Worm (Caenorhabditis elegans) whole organism, midembryonic: ENCODE results near the gene B0563.10.

ENCODE experiments used
- T22C8.4 ChIP-seq: fragments of 200-800 bp; sonication (Bioruptor generic); IDR thresholded peaks from 2 replicates; pipeline ENCODE4 v1.3.6; 2022; ENCODE audit warnings: missing genetic modification characterization, missing compliant biosample characterization
- flt-1 ChIP-seq: fragments of 200-800 bp; sonication (Bioruptor generic); IDR thresholded peaks from 2 replicates; pipeline ENCODE4 v1.3.6; 2022; ENCODE audit warnings: missing genetic modification characterization, missing compliant biosample characterization
- klf-2 ChIP-seq: fragments of 200-800 bp; sonication (Bioruptor generic); conservative IDR thresholded peaks from 2 replicates; pipeline ENCODE4 v1.3.6; 2022; ENCODE audit warnings: missing genetic modification reagents, missing genetic modification characterization, missing compliant biosample characterization
- med-1 ChIP-seq: sonication (generic microtip); optimal IDR thresholded peaks from 2 replicates; lab custom pipeline; 2017; ENCODE audit warnings: missing genetic modification characterization, mild to moderate bottlenecking, missing compliant biosample characterization, antibody characterized with exemption, missing genetic modification reagents; ENCODE audit not compliant: insufficient read depth
- tab-1 ChIP-seq: fragments of 200-800 bp; sonication (Bioruptor generic); IDR thresholded peaks from 2 replicates; pipeline ENCODE4 v1.3.6; 2022; ENCODE audit warnings: missing genetic modification characterization, missing compliant biosample characterization
- ztf-29 ChIP-seq: fragments of 200-800 bp; sonication (Bioruptor generic); IDR thresholded peaks from 2 replicates; pipeline ENCODE4 v1.3.6; 2022; ENCODE audit warnings: missing genetic modification reagents, missing genetic modification characterization, missing compliant biosample characterization

- no peak for TF ChIP-seq flt-1 (GFP tag; lab: Robert Waterston, UW)
- TF ChIP-seq ztf-29 (GFP tag; lab: Robert Waterston, UW), result no peak
- no peak for TF ChIP-seq klf-2
- no peak for TF ChIP-seq T22C8.4 (GFP tag; lab: Robert Waterston, UW)
- no peak for TF ChIP-seq med-1 (GFP tag; lab: Kevin White, UChicago)
- no peak for TF ChIP-seq tab-1 (GFP tag; lab: Robert Waterston, UW)
These were observed 16.8 kb upstream of the B0563.10 start, which contains the start of gene Y81B9A.2 for ce11 chrX:9183836-9184235.
